Fruit fly (Drosophila melanogaster) whole organism, pupa: ENCODE data around the gene Klp67A.

Source experiments
- CG12605 ChIP-seq: fragments of 200-800 bp; sonication (Bioruptor generic); IDR thresholded peaks from 2 replicates; pipeline ENCODE4 v1.3.6; 2022; ENCODE audit warnings: missing biosample characterization, missing genetic modification characterization
- CG14655 ChIP-seq: fragments of 200-800 bp; sonication (Bioruptor generic); optimal IDR thresholded peaks from 3 replicates; lab custom pipeline; 2017; ENCODE audit warnings: mild to moderate bottlenecking, missing biosample characterization, missing genetic modification reagents, missing genetic modification characterization
- CG32121 ChIP-seq: fragments of 200-800 bp; sonication (Bioruptor generic); IDR thresholded peaks from 2 replicates; pipeline ENCODE4 v1.3.6; 2022; ENCODE audit warnings: missing biosample characterization, missing genetic modification characterization
- CG34367 ChIP-seq: fragments of 200-800 bp; sonication (Bioruptor generic); optimal IDR thresholded peaks from 2 replicates; lab custom pipeline; 2018; ENCODE audit warnings: missing biosample characterization, mild to moderate bottlenecking, missing genetic modification characterization
- CG4496 ChIP-seq: fragments of 200-800 bp; sonication (Bioruptor generic); IDR thresholded peaks from 3 replicates; pipeline ENCODE4 v1.3.6; 2022; ENCODE audit warnings: missing biosample characterization, missing genetic modification characterization
- CG8159 ChIP-seq: fragments of 200-800 bp; sonication (Bioruptor generic); optimal IDR thresholded peaks from 3 replicates; lab custom pipeline; 2018; ENCODE audit warnings: missing biosample characterization, mild to moderate bottlenecking, missing genetic modification characterization, moderate library complexity
- CG8301 ChIP-seq: fragments of 200-800 bp; sonication (Bioruptor generic); optimal IDR thresholded peaks from 2 replicates; lab custom pipeline; 2018; ENCODE audit warnings: missing biosample characterization, mild to moderate bottlenecking, missing genetic modification characterization
- EcR ChIP-seq: fragments of 200-800 bp; sonication (Bioruptor generic); optimal IDR thresholded peaks from 3 replicates; lab custom pipeline; 2019; ENCODE audit warnings: missing biosample characterization, missing genetic modification characterization, mild to moderate bottlenecking, moderate library complexity, missing genetic modification reagents
- Ets98B ChIP-seq: fragments of 200-800 bp; sonication (Bioruptor generic); IDR thresholded peaks from 2 replicates; pipeline ENCODE4 v1.3.6; 2022; ENCODE audit warnings: missing biosample characterization, missing genetic modification characterization
- Pif1A ChIP-seq: fragments of 200-800 bp; sonication (Bioruptor generic); optimal IDR thresholded peaks from 3 replicates; lab custom pipeline; 2016; ENCODE audit warnings: missing biosample characterization, missing genetic modification characterization
- gl ChIP-seq: fragments of 200-800 bp; sonication (Bioruptor generic); optimal IDR thresholded peaks from 2 replicates; lab custom pipeline; 2018; ENCODE audit warnings: missing biosample characterization, mild to moderate bottlenecking, missing genetic modification characterization
- rn ChIP-seq: fragments of 200-800 bp; sonication (Bioruptor generic); IDR thresholded peaks from 2 replicates; pipeline ENCODE4 v1.3.6; 2022; ENCODE audit warnings: missing biosample characterization, missing genetic modification characterization

DNA sequence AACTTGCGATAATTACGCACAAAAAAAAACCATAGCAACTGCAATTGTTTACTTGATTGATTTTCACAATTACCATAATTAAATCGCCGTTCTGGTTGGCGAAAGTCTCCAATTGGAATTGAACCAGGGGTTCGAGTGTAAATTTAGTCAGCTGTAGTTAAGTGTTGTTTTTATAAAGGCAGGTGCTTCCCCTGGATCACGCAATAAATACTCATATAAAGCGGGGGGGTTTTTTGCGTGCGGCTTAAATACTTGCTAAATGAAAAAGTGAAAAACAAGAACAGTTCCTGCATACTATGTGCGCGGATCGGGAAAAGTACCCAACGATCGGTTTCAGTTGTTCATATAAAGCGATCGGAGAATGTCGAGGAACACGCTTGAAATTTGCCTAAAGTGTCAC lies 22.9 kb downstream of the Klp67A start:
- TF ChIP-seq Ets98B (GFP tag; lab: Robert Waterston, UW) (no peak), CG34367 (tag; lab: Kevin White, UChicago) (no peak), CG12605 (GFP tag; lab: Robert Waterston, UW) (no peak), CG14655 (GFP tag; lab: Kevin White, UChicago) (no peak), CG32121 (GFP tag; lab: Robert Waterston, UW) (no peak), Pif1A (GFP tag; lab: Kevin White, UChicago) (no peak), gl (tag; lab: Kevin White, UChicago) (no peak), CG4496 (GFP tag; lab: Robert Waterston, UW) (no peak), EcR (no peak), CG8301 (no peak), rn (GFP tag; lab: Robert Waterston, UW) (no peak), CG8159 (tag; lab: Kevin White, UChicago) (no peak)
